Fruit fly (Drosophila melanogaster) whole organism, embryonic: Measurements from ENCODE around the gene CG8128.

Experiments
- Atf-2 ChIP-seq: fragments of 200-800 bp; sonication (Bioruptor generic); optimal IDR thresholded peaks from 2 replicates; lab custom pipeline; 2016; ENCODE audit warnings: missing biosample characterization, missing genetic modification characterization
- BEAF-32 ChIP-seq: fragments of 200-800 bp; sonication (Bioruptor generic); optimal IDR thresholded peaks from 3 replicates; lab custom pipeline; 2017; ENCODE audit warnings: missing biosample characterization, missing genetic modification characterization, mild to moderate bottlenecking, moderate library complexity, missing genetic modification reagents
- CG10267 ChIP-seq: fragments of 200-800 bp; sonication (Bioruptor generic); optimal IDR thresholded peaks from 2 replicates; lab custom pipeline; 2018; ENCODE audit warnings: missing biosample characterization, mild to moderate bottlenecking, missing genetic modification characterization, moderate library complexity
- CG11696 ChIP-seq: fragments of 200-800 bp; sonication (Bioruptor generic); IDR thresholded peaks from 2 replicates; pipeline ENCODE4 v1.3.6; 2022; ENCODE audit warnings: missing biosample characterization, missing genetic modification characterization
- CG12744 ChIP-seq: fragments of 200-800 bp; sonication (Bioruptor generic); optimal IDR thresholded peaks from 2 replicates; lab custom pipeline; 2016; ENCODE audit warnings: missing biosample characterization, missing genetic modification characterization
- CG13894 ChIP-seq: fragments of 200-800 bp; sonication (Bioruptor generic); optimal IDR thresholded peaks from 3 replicates; lab custom pipeline; 2018; ENCODE audit warnings: missing biosample characterization, mild to moderate bottlenecking, missing genetic modification characterization, moderate library complexity
- CG14667 ChIP-seq: fragments of 200-800 bp; sonication (Bioruptor generic); IDR thresholded peaks from 2 replicates; pipeline ENCODE4 v1.3.6; 2022; ENCODE audit warnings: missing biosample characterization, missing genetic modification characterization
- CG14710 ChIP-seq: fragments of 200-800 bp; sonication (Bioruptor generic); optimal IDR thresholded peaks from 3 replicates; lab custom pipeline; 2019; ENCODE audit warnings: missing biosample characterization, mild to moderate bottlenecking, missing genetic modification characterization, moderate library complexity
- CG1602 ChIP-seq: fragments of 200-800 bp; sonication (Bioruptor generic); optimal IDR thresholded peaks from 3 replicates; lab custom pipeline; 2016; ENCODE audit warnings: missing biosample characterization, missing genetic modification characterization
- CG17912 ChIP-seq: fragments of 200-800 bp; sonication (Bioruptor generic); optimal IDR thresholded peaks from 2 replicates; lab custom pipeline; 2018; ENCODE audit warnings: missing biosample characterization, mild to moderate bottlenecking, missing genetic modification characterization
- CG1832 ChIP-seq: fragments of 200-800 bp; sonication (Bioruptor generic); optimal IDR thresholded peaks from 2 replicates; lab custom pipeline; 2017; ENCODE audit warnings: missing biosample characterization, mild to moderate bottlenecking, missing genetic modification characterization, inconsistent platforms
- CG18619 ChIP-seq: fragments of 200-800 bp; sonication (Bioruptor generic); optimal IDR thresholded peaks from 3 replicates; lab custom pipeline; 2017; ENCODE audit warnings: missing biosample characterization, mild to moderate bottlenecking, missing genetic modification characterization
- CG2129 ChIP-seq: fragments of 200-800 bp; sonication (Bioruptor generic); IDR thresholded peaks from 2 replicates; pipeline ENCODE4 v1.3.6; 2022; ENCODE audit warnings: missing biosample characterization, missing genetic modification characterization; ENCODE audit not compliant: partially characterized antibody
- CG2678 ChIP-seq: fragments of 200-800 bp; sonication (Bioruptor generic); optimal IDR thresholded peaks from 3 replicates; lab custom pipeline; 2019; ENCODE audit warnings: missing biosample characterization, mild to moderate bottlenecking, missing genetic modification characterization, moderate library complexity
- CG2889 ChIP-seq: fragments of 200-800 bp; sonication (Bioruptor generic); IDR thresholded peaks from 3 replicates; pipeline ENCODE4 v1.3.6; 2022; ENCODE audit warnings: missing biosample characterization, missing genetic modification characterization
- CG30020 ChIP-seq: fragments of 200-800 bp; optimal IDR thresholded peaks from 2 replicates; lab custom pipeline; 2019; ENCODE audit warnings: missing biosample characterization, mild to moderate bottlenecking, missing genetic modification characterization, moderate library complexity
- CG3995 ChIP-seq: fragments of 200-800 bp; sonication (Bioruptor generic); optimal IDR thresholded peaks from 3 replicates; lab custom pipeline; 2016; ENCODE audit warnings: missing biosample characterization, missing genetic modification characterization
- CG7372 ChIP-seq: fragments of 200-800 bp; sonication (Bioruptor generic); IDR thresholded peaks from 2 replicates; pipeline ENCODE4 v1.3.6; 2022; ENCODE audit warnings: missing biosample characterization, missing genetic modification characterization
- CG8089 ChIP-seq: fragments of 200-800 bp; sonication (Bioruptor generic); optimal IDR thresholded peaks from 3 replicates; lab custom pipeline; 2016; ENCODE audit warnings: missing biosample characterization, missing genetic modification characterization
- Camta ChIP-seq: fragments of 200-800 bp; sonication (Bioruptor generic); optimal IDR thresholded peaks from 2 replicates; lab custom pipeline; 2016; ENCODE audit warnings: missing biosample characterization, missing genetic modification characterization
- CkIIα-i1 ChIP-seq: fragments of 200-800 bp; sonication (Bioruptor generic); IDR thresholded peaks from 2 replicates; pipeline ENCODE4 v1.3.6; 2022; ENCODE audit warnings: missing biosample characterization, missing genetic modification characterization
- CrebB ChIP-seq: fragments of 200-800 bp; sonication (Bioruptor generic); optimal IDR thresholded peaks from 3 replicates; lab custom pipeline; 2018; ENCODE audit warnings: missing biosample characterization, mild to moderate bottlenecking, missing genetic modification characterization
- Ets97D ChIP-seq: fragments of 200-800 bp; sonication (Bioruptor generic); optimal IDR thresholded peaks from 3 replicates; lab custom pipeline; 2016; ENCODE audit warnings: missing biosample characterization, missing genetic modification characterization
- HLH3B ChIP-seq: fragments of 200-800 bp; sonication (Bioruptor generic); IDR thresholded peaks from 2 replicates; pipeline ENCODE4 v1.3.6; 2022; ENCODE audit warnings: missing biosample characterization, missing genetic modification characterization
- HLH4C ChIP-seq: fragments of 200-800 bp; sonication (Bioruptor generic); IDR thresholded peaks from 3 replicates; pipeline ENCODE4 v1.3.6; 2022; ENCODE audit warnings: missing biosample characterization, missing genetic modification characterization; ENCODE audit not compliant: partially characterized antibody
- HLHmδ ChIP-seq: fragments of 200-800 bp; sonication (Bioruptor generic); optimal IDR thresholded peaks from 2 replicates; lab custom pipeline; 2018; ENCODE audit warnings: missing biosample characterization, mild to moderate bottlenecking, missing genetic modification characterization, moderate library complexity
- Kr ChIP-seq: fragments of 200-800 bp; sonication (Bioruptor generic); optimal IDR thresholded peaks from 2 replicates; lab custom pipeline; 2017; ENCODE audit warnings: missing biosample characterization, mild to moderate bottlenecking, missing genetic modification characterization
- Scr ChIP-seq: fragments of 200-800 bp; sonication (Bioruptor generic); IDR thresholded peaks from 2 replicates; pipeline ENCODE4 v1.3.6; 2022; ENCODE audit warnings: missing biosample characterization, missing genetic modification characterization; ENCODE audit not compliant: partially characterized antibody
- Xrp1 ChIP-seq: fragments of 200-800 bp; sonication (Bioruptor generic); IDR thresholded peaks from 2 replicates; pipeline ENCODE4 v1.3.6; 2022; ENCODE audit warnings: missing biosample characterization, missing genetic modification characterization
- ab ChIP-seq: fragments of 200-800 bp; sonication (Bioruptor generic); optimal IDR thresholded peaks from 2 replicates; lab custom pipeline; 2016; ENCODE audit warnings: missing biosample characterization, missing genetic modification characterization
- ash1 ChIP-seq: fragments of 200-800 bp; sonication (Bioruptor generic); optimal IDR thresholded peaks from 2 replicates; lab custom pipeline; 2018; ENCODE audit warnings: missing biosample characterization, mild to moderate bottlenecking, missing genetic modification characterization
- bbx ChIP-seq: fragments of 200-800 bp; sonication (Bioruptor generic); IDR thresholded peaks from 2 replicates; pipeline ENCODE4 v1.3.6; 2022; ENCODE audit warnings: missing biosample characterization, missing genetic modification characterization; ENCODE audit not compliant: partially characterized antibody
- cato ChIP-seq: fragments of 200-800 bp; sonication (Bioruptor generic); optimal IDR thresholded peaks from 2 replicates; lab custom pipeline; 2016; ENCODE audit warnings: missing biosample characterization, missing genetic modification characterization, borderline replicate concordance
- croc ChIP-seq: fragments of 200-800 bp; sonication (Bioruptor generic); conservative IDR thresholded peaks from 3 replicates; pipeline ENCODE4 v1.3.6; 2022; ENCODE audit warnings: missing biosample characterization, missing genetic modification characterization
- crol ChIP-seq: fragments of 200-800 bp; sonication (Bioruptor generic); IDR thresholded peaks from 2 replicates; pipeline ENCODE4 v1.3.6; 2022; ENCODE audit warnings: missing biosample characterization, missing genetic modification characterization
- danr ChIP-seq: fragments of 200-800 bp; sonication (Bioruptor generic); IDR thresholded peaks from 2 replicates; pipeline ENCODE4 v1.3.6; 2022; ENCODE audit warnings: missing biosample characterization, missing genetic modification characterization
- dati ChIP-seq: fragments of 200-800 bp; sonication (Bioruptor generic); IDR thresholded peaks from 2 replicates; pipeline ENCODE4 v1.3.6; 2022; ENCODE audit warnings: missing biosample characterization, missing genetic modification characterization
- dm ChIP-seq: fragments of 200-800 bp; sonication (Bioruptor generic); optimal IDR thresholded peaks from 3 replicates; lab custom pipeline; 2016; ENCODE audit warnings: missing biosample characterization, missing genetic modification characterization
- grn ChIP-seq: fragments of 200-800 bp; sonication (Bioruptor generic); optimal IDR thresholded peaks from 3 replicates; lab custom pipeline; 2017; ENCODE audit warnings: missing biosample characterization, missing genetic modification characterization
- hb ChIP-seq: fragments of 200-800 bp; sonication (Bioruptor generic); IDR thresholded peaks from 3 replicates; pipeline ENCODE4 v1.3.6; 2022; ENCODE audit warnings: missing biosample characterization, missing genetic modification characterization; ENCODE audit not compliant: partially characterized antibody
- kah ChIP-seq: fragments of 200-800 bp; sonication (Bioruptor generic); optimal IDR thresholded peaks from 2 replicates; lab custom pipeline; 2018; ENCODE audit warnings: missing biosample characterization, mild to moderate bottlenecking, missing genetic modification characterization
- kni ChIP-seq: fragments of 200-800 bp; sonication (Bioruptor generic); optimal IDR thresholded peaks from 3 replicates; lab custom pipeline; 2017; ENCODE audit warnings: mild to moderate bottlenecking, missing biosample characterization, missing genetic modification reagents, missing genetic modification characterization
- lola ChIP-seq, 3 experiments: fragments of >200 bp in 2 of 3; fragments of 200-800 bp in 1 of 3; sonication (Bioruptor generic) in 1 of 3; optimal IDR thresholded peaks; 2 replicates each; lab custom pipeline; 2017 to 2019; ENCODE audit warnings: missing biosample characterization in 3 of 3, missing genetic modification characterization in 3 of 3, mild to moderate bottlenecking in 1 of 3, moderate library complexity in 1 of 3
- mirr ChIP-seq: fragments of 200-800 bp; sonication (Bioruptor generic); optimal IDR thresholded peaks from 3 replicates; lab custom pipeline; 2018; ENCODE audit warnings: missing biosample characterization, mild to moderate bottlenecking, missing genetic modification characterization
- nerfin-1 ChIP-seq: fragments of 200-800 bp; sonication (Bioruptor generic); optimal IDR thresholded peaks from 3 replicates; lab custom pipeline; 2019; ENCODE audit warnings: missing biosample characterization, mild to moderate bottlenecking, missing genetic modification characterization, moderate library complexity
- pan ChIP-seq, 4 experiments: fragments of >200 bp in 3 of 4; fragments of 200-800 bp in 1 of 4; sonication (Bioruptor generic) in 1 of 4; optimal IDR thresholded peaks in 3 of 4; IDR thresholded peaks in 1 of 4; 2 replicates each; pipeline versions ENCODE4 v1.3.6 to Lab custom; 2017 to 2022; ENCODE audit warnings: missing biosample characterization in 2 of 4, missing genetic modification characterization in 2 of 4, mixed read lengths in 1 of 4
- pfk ChIP-seq: fragments of 200-800 bp; sonication (Bioruptor generic); optimal IDR thresholded peaks from 2 replicates; lab custom pipeline; 2018; ENCODE audit warnings: missing biosample characterization, mild to moderate bottlenecking, missing genetic modification characterization, moderate library complexity
- slbo ChIP-seq: fragments of 200-800 bp; sonication (Bioruptor generic); IDR thresholded peaks from 2 replicates; pipeline ENCODE4 v1.3.6; 2022; ENCODE audit warnings: missing biosample characterization, missing genetic modification characterization
- sob ChIP-seq: fragments of 200-800 bp; sonication (Bioruptor generic); IDR thresholded peaks from 2 replicates; pipeline ENCODE4 v1.3.6; 2022; ENCODE audit warnings: missing biosample characterization, missing genetic modification characterization
- tx ChIP-seq: fragments of 200-800 bp; sonication (Bioruptor generic); optimal IDR thresholded peaks from 2 replicates; lab custom pipeline; 2016; ENCODE audit warnings: missing biosample characterization, missing genetic modification characterization

CG8128 gene

DNA sequence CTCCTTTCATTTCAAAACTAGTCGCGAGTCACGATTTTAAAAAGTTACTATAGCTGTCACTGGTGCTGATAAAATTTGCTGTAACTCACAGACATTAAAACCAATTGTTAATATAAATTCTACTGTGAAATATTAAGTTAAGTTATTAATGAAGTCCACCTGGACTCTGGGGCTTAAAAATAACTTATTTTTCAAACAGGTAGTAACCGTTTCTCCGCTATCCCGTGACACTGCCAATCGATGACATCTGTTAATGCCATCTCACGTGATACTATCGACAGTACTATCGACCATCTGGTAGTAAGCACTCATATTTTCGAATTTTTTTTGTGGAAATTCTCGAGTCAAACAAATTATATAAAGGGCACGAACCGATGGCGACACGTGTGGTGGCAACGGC is 36.7 kb downstream of the CG8128 start, which contains the start of the genes CG12379 and MagR (continued):
- TF ChIP-seq CG2129 (GFP tag; lab: Robert Waterston, UW), result peak; percentile 48
- TF ChIP-seq dati (GFP tag; lab: Robert Waterston, UW), result no peak
- no peak for TF ChIP-seq pfk (GFP tag; lab: Kevin White, UChicago)
- TF ChIP-seq CrebB (tag; lab: Kevin White, UChicago), result peak; percentile 28
- TF ChIP-seq CG1602 (GFP tag; lab: Kevin White, UChicago), result peak; percentile 45
- TF ChIP-seq dm (GFP tag; lab: Kevin White, UChicago), result peak; percentile 38
- peak; percentile 57 for TF ChIP-seq Atf-2 (GFP tag; lab: Kevin White, UChicago)
- no peak for TF ChIP-seq CG13894
- no peak for TF ChIP-seq HLH3B (GFP tag; lab: Robert Waterston, UW)
- TF ChIP-seq kah (GFP tag; lab: Kevin White, UChicago), result peak; percentile 6
- TF ChIP-seq hb (GFP tag; lab: Robert Waterston, UW), result peak; percentile 70; the same call in 1 of the 3 replicates
- TF ChIP-seq CG1832, result no peak
- TF ChIP-seq Camta (GFP tag; lab: Kevin White, UChicago), result peak; percentile 55
- TF ChIP-seq pan (optimal IDR thresholded peaks at IDR 0.05; lab: Kevin White, UChicago), result no peak
- no peak for TF ChIP-seq pan (GFP tag; optimal IDR thresholded peaks at IDR 0.05 in 1 of 2, IDR thresholded peaks at IDR 0.05 in 1 of 2)
- peak; percentile 29 for TF ChIP-seq CG18619 (GFP tag; lab: Kevin White, UChicago)
- TF ChIP-seq slbo (GFP tag; lab: Robert Waterston, UW), result peak; percentile 62
- TF ChIP-seq CG2889 (GFP tag; lab: Robert Waterston, UW), result no peak
- peak; percentile 79 for TF ChIP-seq HLH4C
- no peak for TF ChIP-seq Kr (GFP tag; lab: Kevin White, UChicago)
- peak; percentile 40; the same call in 1 of the 2 replicates for TF ChIP-seq CG7372
- peak in 1 of 3 experiments; percentile 53 for TF ChIP-seq lola (GFP tag; optimal IDR thresholded peaks at IDR 0.05; lab: Kevin White, UChicago)
- TF ChIP-seq kni (GFP tag; lab: Kevin White, UChicago), result peak; percentile 43

DNA sequence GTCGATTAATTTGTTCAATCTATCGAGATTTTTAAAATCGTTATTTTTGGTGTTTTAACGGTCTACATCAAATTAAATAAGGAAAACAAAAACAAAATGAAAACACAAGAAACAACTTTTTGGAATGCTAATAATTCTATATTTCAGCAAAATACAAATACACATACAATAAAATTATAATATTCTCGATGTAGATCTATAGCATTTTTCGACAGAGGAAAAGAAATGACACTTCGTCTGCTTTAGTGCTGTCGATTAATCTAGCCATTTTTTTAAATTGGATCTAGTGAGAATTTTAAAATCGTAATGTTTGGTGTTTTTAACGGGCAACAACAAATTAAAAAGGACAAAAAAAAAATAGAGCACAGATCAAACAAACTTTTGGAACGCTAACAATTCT is 39.8 kb downstream of the CG8128 start, which contains the start of gene Arp6:
Gene Arp6, minus strand, starts transcription at position 11 of the 400 bp plus-strand sequence.
- TF ChIP-seq mirr (GFP tag; lab: Kevin White, UChicago), result no peak
- TF ChIP-seq Xrp1, result no peak
- TF ChIP-seq CG11696, result no peak
- TF ChIP-seq CG14667 (GFP tag; lab: Robert Waterston, UW), result no peak
- peak; percentile 1 for TF ChIP-seq CG30020 (tag; lab: Kevin White, UChicago)
- no peak for TF ChIP-seq CG8089
- TF ChIP-seq croc (GFP tag; lab: Robert Waterston, UW), result no peak
- no peak for TF ChIP-seq CG2678 (tag; lab: Kevin White, UChicago)
- no peak for TF ChIP-seq crol (GFP tag; lab: Robert Waterston, UW)
- TF ChIP-seq BEAF-32 (GFP tag; lab: Kevin White, UChicago), result peak; percentile 32
- no peak for TF ChIP-seq Scr (GFP tag; lab: Robert Waterston, UW)
- no peak for TF ChIP-seq CG17912
- no peak for TF ChIP-seq tx (GFP tag; lab: Kevin White, UChicago)
- no peak for TF ChIP-seq ab (GFP tag; lab: Kevin White, UChicago)
- TF ChIP-seq HLHmδ (GFP tag; lab: Kevin White, UChicago), result no peak
- TF ChIP-seq Ets97D, result no peak
- no peak for TF ChIP-seq ash1 (GFP tag; lab: Kevin White, UChicago)
- TF ChIP-seq cato (GFP tag; lab: Kevin White, UChicago), result no peak
- no peak for TF ChIP-seq nerfin-1 (tag; lab: Kevin White, UChicago)
- TF ChIP-seq danr, result no peak
- peak; percentile 65 for TF ChIP-seq CG3995 (GFP tag; lab: Kevin White, UChicago)
- TF ChIP-seq sob (GFP tag; lab: Robert Waterston, UW), result no peak
- no peak for TF ChIP-seq grn
- no peak for TF ChIP-seq bbx
- TF ChIP-seq CG10267 (tag; lab: Kevin White, UChicago), result peak; percentile 38
- TF ChIP-seq CkIIα-i1 (GFP tag; lab: Robert Waterston, UW), result no peak
- peak; percentile 26 for TF ChIP-seq CG14710 (tag; lab: Kevin White, UChicago)
- no peak for TF ChIP-seq CG12744 (GFP tag; lab: Kevin White, UChicago)
